ENCODE assay signal across 1 fruit fly cellular context in the genomic region with DNA sequence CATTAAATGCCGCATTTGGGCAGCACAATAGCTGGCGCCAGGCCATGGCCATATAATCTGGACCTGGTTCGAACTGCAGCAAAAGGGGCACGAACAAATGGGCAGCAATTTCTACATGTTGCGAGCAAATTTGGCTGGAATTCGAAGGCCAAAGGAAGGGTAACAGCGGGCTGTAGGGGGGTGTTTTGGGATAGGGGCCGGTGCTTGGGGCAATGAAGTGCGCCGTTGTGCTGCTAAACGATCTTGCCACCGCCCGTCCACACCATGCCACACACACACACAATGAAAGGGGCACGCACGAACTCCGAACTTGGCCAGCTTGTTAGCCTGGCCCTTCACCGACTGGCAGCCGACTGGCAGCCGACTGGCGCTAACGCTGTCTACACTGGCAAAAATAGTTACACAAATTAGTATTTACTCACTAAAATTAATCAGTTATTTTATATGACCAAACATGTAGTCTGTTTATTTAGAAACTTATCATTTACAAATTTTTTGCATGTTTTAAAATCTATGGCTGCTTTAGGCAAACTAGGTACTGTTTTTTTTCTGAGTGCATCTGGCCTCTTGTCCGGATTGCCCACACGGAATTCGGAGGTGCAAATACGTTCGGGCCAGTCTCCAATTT.
TF ChIP-seq lines count a peak whose summit lies in the region.

No protein-coding gene starts in this region.

TF ChIP-seq in whole organism, embryonic, 481 proteins besides CTCF, POLR2A, EP300 and RAD21 (continued from another document and continues in another):
- TF ChIP-seq Nf-YB (GFP tag; optimal IDR thresholded peaks at IDR 0.05; lab: Kevin White, UChicago) (no peak), CG10267 (tag; optimal IDR thresholded peaks at IDR 0.05; lab: Kevin White, UChicago) (peak; percentile 76), CG8359 (GFP tag; optimal IDR thresholded peaks at IDR 0.05; lab: Kevin White, UChicago; ENCODE audit: borderline replicate concordance) (peak; percentile 72), fu2 (GFP tag; optimal IDR thresholded peaks at IDR 0.05; lab: Kevin White, UChicago) (no peak), Stat92E (GFP tag; optimal IDR thresholded peaks at IDR 0.05; lab: Kevin White, UChicago) (no peak), cg (GFP tag; optimal IDR thresholded peaks at IDR 0.05; lab: Kevin White, UChicago) (no peak), bbx (GFP tag; IDR thresholded peaks at IDR 0.05; lab: Robert Waterston, UW; ENCODE audit: partially characterized antibody) (no peak), grau (tag; optimal IDR thresholded peaks at IDR 0.05; lab: Kevin White, UChicago) (peak; percentile 41), H15 (GFP tag; IDR thresholded peaks at IDR 0.05; lab: Robert Waterston, UW) (peak; percentile 70), sna (GFP tag; IDR thresholded peaks at IDR 0.05; lab: Robert Waterston, UW; ENCODE audit: partially characterized antibody) (no peak), Sox100B (GFP tag; optimal IDR thresholded peaks at IDR 0.05; lab: Kevin White, UChicago) (peak; percentile 74), gro (GFP tag; optimal IDR thresholded peaks at IDR 0.05; lab: Kevin White, UChicago) (no peak), CG43689 (GFP tag; IDR thresholded peaks at IDR 0.05; lab: Robert Waterston, UW) (peak; percentile 59; the same call in 1 of the 2 replicates), vnd (GFP tag; IDR thresholded peaks at IDR 0.05; lab: Robert Waterston, UW; ENCODE audit: partially characterized antibody) (no peak), Doc2 (GFP tag; IDR thresholded peaks at IDR 0.05; lab: Robert Waterston, UW) (no peak), da (GFP tag; optimal IDR thresholded peaks at IDR 0.05; lab: Kevin White, UChicago) (no peak), CG1529 (GFP tag; optimal IDR thresholded peaks at IDR 0.05; lab: Kevin White, UChicago) (peak; percentile 27), CG7357 (GFP tag; IDR thresholded peaks at IDR 0.05; lab: Robert Waterston, UW) (peak; percentile 47; the same call in 1 of the 3 replicates), CG9437 (GFP tag; optimal IDR thresholded peaks at IDR 0.05; lab: Kevin White, UChicago) (no peak), CG5245 (GFP tag; optimal IDR thresholded peaks at IDR 0.05; lab: Kevin White, UChicago) (peak; percentile 70), CG16779 (GFP tag; IDR thresholded peaks at IDR 0.05; lab: Robert Waterston, UW) (no peak), sens (GFP tag; lab: Kevin White, UChicago) (peak; percentile 94), Vsx1 (GFP tag; optimal IDR thresholded peaks at IDR 0.05; lab: Kevin White, UChicago) (no peak), MESR4 (GFP tag; optimal IDR thresholded peaks at IDR 0.05; lab: Kevin White, UChicago) (no peak), ap (GFP tag; IDR thresholded peaks at IDR 0.05; lab: Robert Waterston, UW) (peak; percentile 59), Awh (GFP tag; IDR thresholded peaks at IDR 0.05; lab: Robert Waterston, UW) (peak; percentile 70), CG1832 (GFP tag; optimal IDR thresholded peaks at IDR 0.05; lab: Kevin White, UChicago) (no peak), CG33557 (GFP tag; optimal IDR thresholded peaks at IDR 0.05; lab: Kevin White, UChicago) (peak; percentile 41), cas (GFP tag; IDR thresholded peaks at IDR 0.05; lab: Robert Waterston, UW) (no peak), Oli (tag; optimal IDR thresholded peaks at IDR 0.05; lab: Kevin White, UChicago) (peak; percentile 63), gsb-n (tag; optimal IDR thresholded peaks at IDR 0.05; lab: Kevin White, UChicago) (peak; percentile 15), CG12391 (tag; optimal IDR thresholded peaks at IDR 0.05; lab: Kevin White, UChicago) (peak; percentile 43), CG14441 (GFP tag; IDR thresholded peaks at IDR 0.05; lab: Robert Waterston, UW) (peak; percentile 70), ewg (GFP tag; optimal IDR thresholded peaks at IDR 0.05; lab: Kevin White, UChicago) (peak; percentile 9), z (GFP tag; IDR thresholded peaks at IDR 0.05; lab: Robert Waterston, UW) (peak; percentile 53; the same call in 1 of the 3 replicates), CG8924 (tag; optimal IDR thresholded peaks at IDR 0.05; lab: Kevin White, UChicago) (peak; percentile 45), Dip3 (GFP tag; optimal IDR thresholded peaks at IDR 0.05; lab: Kevin White, UChicago) (no peak), Ravus (GFP tag; IDR thresholded peaks at IDR 0.05; lab: Robert Waterston, UW) (no peak), dati (GFP tag; IDR thresholded peaks at IDR 0.05; lab: Robert Waterston, UW) (no peak; the same call in 1 of the 2 replicates), nau (GFP tag; optimal IDR thresholded peaks at IDR 0.05; lab: Kevin White, UChicago) (no peak), btn (GFP tag; optimal IDR thresholded peaks at IDR 0.05; lab: Kevin White, UChicago) (peak; percentile 76), dysf (GFP tag; IDR thresholded peaks at IDR 0.05; lab: Robert Waterston, UW) (peak; percentile 62; the same call in 2 of the 3 replicates), CG34422 (GFP tag; IDR thresholded peaks at IDR 0.05; lab: Robert Waterston, UW) (peak; percentile 61; the same call in 1 of the 3 replicates), CG30020 (tag; optimal IDR thresholded peaks at IDR 0.05; lab: Kevin White, UChicago) (no peak), CG31224 (GFP tag; IDR thresholded peaks at IDR 0.05; lab: Robert Waterston, UW) (peak; percentile 18; the same call in 1 of the 2 replicates), sima (GFP tag; optimal IDR thresholded peaks at IDR 0.05; lab: Kevin White, UChicago) (no peak), Fer3 (tag; optimal IDR thresholded peaks at IDR 0.05; lab: Kevin White, UChicago) (peak; percentile 39), Deaf1 (tag; optimal IDR thresholded peaks at IDR 0.05; lab: Kevin White, UChicago) (peak; percentile 70), Atf6 (GFP tag; IDR thresholded peaks at IDR 0.05; lab: Robert Waterston, UW) (peak; percentile 16; the same call in 1 of the 2 replicates), tx (GFP tag; optimal IDR thresholded peaks at IDR 0.05; lab: Kevin White, UChicago) (peak; percentile 8), CG8089 (GFP tag; optimal IDR thresholded peaks at IDR 0.05; lab: Kevin White, UChicago) (peak; percentile 42), Rfx (GFP tag; IDR thresholded peaks at IDR 0.05; lab: Robert Waterston, UW) (0 out of 2 replicates have a peak, but pooled peaks have one; percentile 26), sim (GFP tag; IDR thresholded peaks at IDR 0.05; lab: Robert Waterston, UW) (peak; percentile 63; the same call in 1 of the 2 replicates), CG13123 (GFP tag; optimal IDR thresholded peaks at IDR 0.05; lab: Kevin White, UChicago) (no peak), GATAe (GFP tag; conservative IDR thresholded peaks at IDR 0.05; lab: Robert Waterston, UW) (no peak), CG2199 (GFP tag; IDR thresholded peaks at IDR 0.05; lab: Robert Waterston, UW) (0 out of 3 replicates have a peak, but pooled peaks have one; percentile 35), CG10274 (GFP tag; optimal IDR thresholded peaks at IDR 0.05; lab: Kevin White, UChicago) (peak; percentile 8), az2 (GFP tag; optimal IDR thresholded peaks at IDR 0.05; lab: Kevin White, UChicago) (peak; percentile 50), Blimp-1 (GFP tag; optimal IDR thresholded peaks at IDR 0.05; lab: Kevin White, UChicago) (peak; percentile 81), E2f1 (GFP tag; IDR thresholded peaks at IDR 0.05; lab: Robert Waterston, UW) (peak; percentile 56; the same call in 1 of the 2 replicates), CG11560 (tag; IDR thresholded peaks at IDR 0.05; lab: Robert Waterston, UW) (no peak), unpg (GFP tag; optimal IDR thresholded peaks at IDR 0.05; lab: Kevin White, UChicago) (peak; percentile 3), run (tag; optimal IDR thresholded peaks at IDR 0.05; lab: Kevin White, UChicago) (no peak), Max (GFP tag; optimal IDR thresholded peaks at IDR 0.05; lab: Kevin White, UChicago) (peak; percentile 56), otp (GFP tag; IDR thresholded peaks at IDR 0.05; lab: Robert Waterston, UW) (peak; percentile 72; the same call in 2 of the 3 replicates), kah (GFP tag; optimal IDR thresholded peaks at IDR 0.05; lab: Kevin White, UChicago) (peak; percentile 37), CG2129 (GFP tag; IDR thresholded peaks at IDR 0.05; lab: Robert Waterston, UW; ENCODE audit: partially characterized antibody) (no peak), slbo (GFP tag; IDR thresholded peaks at IDR 0.05; lab: Robert Waterston, UW) (peak; percentile 37; the same call in 1 of the 2 replicates), Adf1 (GFP tag; IDR thresholded peaks at IDR 0.05; lab: Robert Waterston, UW) (no peak), CG2889 (GFP tag; IDR thresholded peaks at IDR 0.05; lab: Robert Waterston, UW) (0 out of 3 replicates have a peak, but pooled peaks have one; percentile 24), CG2202 (tag; optimal IDR thresholded peaks at IDR 0.05; lab: Kevin White, UChicago) (peak; percentile 29), sisA (GFP tag; IDR thresholded peaks at IDR 0.05; lab: Robert Waterston, UW) (peak; percentile 80), lilli (GFP tag; optimal IDR thresholded peaks at IDR 0.05; lab: Kevin White, UChicago) (peak; percentile 22), Atf3 (GFP tag; optimal IDR thresholded peaks at IDR 0.05; lab: Kevin White, UChicago) (peak; percentile 28), CG34376 (GFP tag; optimal IDR thresholded peaks at IDR 0.05; lab: Kevin White, UChicago) (no peak), en (GFP tag; optimal IDR thresholded peaks at IDR 0.05; lab: Kevin White, UChicago) (no peak), nerfin-2 (GFP tag; IDR thresholded peaks at IDR 0.05; lab: Robert Waterston, UW; ENCODE audit: partially characterized antibody) (no peak), shn (GFP tag; optimal IDR thresholded peaks at IDR 0.05; lab: Kevin White, UChicago) (no peak), Tbp (GFP tag; optimal IDR thresholded peaks at IDR 0.05; lab: Kevin White, UChicago) (no peak), CG8388 (GFP tag; optimal IDR thresholded peaks at IDR 0.05; lab: Kevin White, UChicago) (peak; percentile 22), CG17361 (GFP tag; IDR thresholded peaks at IDR 0.05; lab: Robert Waterston, UW) (peak; percentile 33; the same call in 2 of the 3 replicates), crol (GFP tag; IDR thresholded peaks at IDR 0.05; lab: Robert Waterston, UW) (peak; percentile 54; the same call in 1 of the 2 replicates), Elba2 (GFP tag; optimal IDR thresholded peaks at IDR 0.05; lab: Kevin White, UChicago) (no peak), CG6791 (GFP tag; IDR thresholded peaks at IDR 0.05; lab: Robert Waterston, UW; ENCODE audit: partially characterized antibody) (no peak), CG18764 (GFP tag; optimal IDR thresholded peaks at IDR 0.05; lab: Kevin White, UChicago) (peak; percentile 55), chm (GFP tag; IDR thresholded peaks at IDR 0.05; lab: Robert Waterston, UW) (peak; percentile 31; the same call in 1 of the 2 replicates), Ptx1 (GFP tag; IDR thresholded peaks at IDR 0.05; lab: Robert Waterston, UW) (peak; percentile 70), CG34224 (GFP tag; IDR thresholded peaks at IDR 0.05; lab: Robert Waterston, UW; ENCODE audit: partially characterized antibody) (no peak), hb (GFP tag; IDR thresholded peaks at IDR 0.05; lab: Robert Waterston, UW; ENCODE audit: partially characterized antibody) (no peak), CG14710 (tag; optimal IDR thresholded peaks at IDR 0.05; lab: Kevin White, UChicago) (peak; percentile 83), org-1 (GFP tag; optimal IDR thresholded peaks at IDR 0.05; lab: Kevin White, UChicago) (no peak), CG3847 (GFP tag; IDR thresholded peaks at IDR 0.05; lab: Robert Waterston, UW) (peak; percentile 42), CkIIα-i1 (GFP tag; IDR thresholded peaks at IDR 0.05; lab: Robert Waterston, UW) (no peak), caup (GFP tag; optimal IDR thresholded peaks at IDR 0.05; lab: Kevin White, UChicago; ENCODE audit: severe bottlenecking) (no peak), CG9876 (GFP tag; optimal IDR thresholded peaks at IDR 0.05; lab: Kevin White, UChicago) (no peak), lbe (GFP tag; optimal IDR thresholded peaks at IDR 0.05; lab: Kevin White, UChicago) (peak; percentile 14), CG17568 (GFP tag; optimal IDR thresholded peaks at IDR 0.05; lab: Kevin White, UChicago) (no peak), CG11398 (GFP tag; optimal IDR thresholded peaks at IDR 0.05; lab: Kevin White, UChicago) (peak; percentile 5), CG31388 (GFP tag; optimal IDR thresholded peaks at IDR 0.05; lab: Kevin White, UChicago) (peak; percentile 39), CG32767 (GFP tag; IDR thresholded peaks at IDR 0.05; lab: Robert Waterston, UW) (peak; percentile 68; the same call in 1 of the 2 replicates), pb (GFP tag; optimal IDR thresholded peaks at IDR 0.05; lab: Kevin White, UChicago) (no peak), CG10654 (GFP tag; optimal IDR thresholded peaks at IDR 0.05; lab: Kevin White, UChicago) (peak; percentile 61), CG12744 (GFP tag; optimal IDR thresholded peaks at IDR 0.05; lab: Kevin White, UChicago) (no peak), CG7928 (GFP tag; optimal IDR thresholded peaks at IDR 0.05; lab: Kevin White, UChicago) (no peak), gcm2 (GFP tag; optimal IDR thresholded peaks at IDR 0.05; lab: Kevin White, UChicago) (no peak), zen (tag; optimal IDR thresholded peaks at IDR 0.05; lab: Kevin White, UChicago) (peak; percentile 92), trh (GFP tag; optimal IDR thresholded peaks at IDR 0.05; lab: Kevin White, UChicago) (peak; percentile 7), CG17385 (GFP tag; optimal IDR thresholded peaks at IDR 0.05; lab: Kevin White, UChicago) (peak; percentile 17), klu (GFP tag; IDR thresholded peaks at IDR 0.05; lab: Robert Waterston, UW) (no peak; the same call in 1 of the 2 replicates), grn (GFP tag; optimal IDR thresholded peaks at IDR 0.05; lab: Kevin White, UChicago) (no peak), mld (GFP tag; IDR thresholded peaks at IDR 0.05; lab: Robert Waterston, UW; ENCODE audit: partially characterized antibody) (no peak), CG17359 (tag; optimal IDR thresholded peaks at IDR 0.05; lab: Kevin White, UChicago) (peak; percentile 84), row (GFP tag; IDR thresholded peaks at IDR 0.05; lab: Robert Waterston, UW) (peak; percentile 70), Ets97D (GFP tag; optimal IDR thresholded peaks at IDR 0.05; lab: Kevin White, UChicago) (no peak), CG7556 (GFP tag; optimal IDR thresholded peaks at IDR 0.05; lab: Kevin White, UChicago) (no peak), ab (GFP tag; optimal IDR thresholded peaks at IDR 0.05; lab: Kevin White, UChicago) (no peak), CG16813 (GFP tag; IDR thresholded peaks at IDR 0.05; lab: Robert Waterston, UW; ENCODE audit: partially characterized antibody) (no peak), zf30C (GFP tag; optimal IDR thresholded peaks at IDR 0.05; lab: Kevin White, UChicago) (peak; percentile 37), CG6765 (GFP tag; optimal IDR thresholded peaks at IDR 0.05; lab: Kevin White, UChicago) (no peak), C15 (GFP tag; IDR thresholded peaks at IDR 0.05; lab: Robert Waterston, UW) (no peak), seq (GFP tag; IDR thresholded peaks at IDR 0.05; lab: Robert Waterston, UW) (no peak)
